Fruit fly (Drosophila melanogaster) Kc167 (cell line): ENCODE results near the gene AcCoAS.
A peak's percentile ranks its signal among the peaks of the same experiment; 100 is the strongest.

Experiments used
- Myc ChIP-seq: fragments of >200 bp; optimal IDR thresholded peaks from 2 replicates; lab custom pipeline; 2017; ENCODE audit warnings: missing external identifiers
- Sin3A ChIP-seq: fragments of >200 bp; optimal IDR thresholded peaks from 2 replicates; lab custom pipeline; 2018; ENCODE audit warnings: missing external identifiers
- h ChIP-seq: fragments of >200 bp; optimal IDR thresholded peaks from 3 replicates; lab custom pipeline; 2018; ENCODE audit warnings: missing external identifiers
- insv ChIP-seq: fragments of >200 bp; optimal IDR thresholded peaks from 3 replicates; lab custom pipeline; 2018; ENCODE audit warnings: missing external identifiers
- psq ChIP-seq: fragments of >200 bp; optimal IDR thresholded peaks from 2 replicates; lab custom pipeline; 2017; ENCODE audit warnings: missing external identifiers
- ttk ChIP-seq: sonication (Bioruptor generic); optimal IDR thresholded peaks from 2 replicates; lab custom pipeline; 2017; ENCODE audit warnings: missing external identifiers

The AcCoAS gene

dm6 chr3L:21283795-21284194 is 3.8 kb upstream of the AcCoAS start:
- TF ChIP-seq ttk (lab: Kevin White, UChicago) (no peak), Sin3A (lab: Kevin White, UChicago) (no peak), insv (lab: Kevin White, UChicago) (no peak), h (lab: Kevin White, UChicago) (no peak), Myc (lab: Kevin White, UChicago) (no peak), psq (lab: Kevin White, UChicago) (no peak)

dm6 chr3L:21282741-21283140 is 2.7 kb upstream of the AcCoAS start:
- no peak for TF ChIP-seq Myc (lab: Kevin White, UChicago)
- TF ChIP-seq Sin3A (lab: Kevin White, UChicago) = no peak
- no peak for TF ChIP-seq ttk (lab: Kevin White, UChicago)
- TF ChIP-seq psq (lab: Kevin White, UChicago) = no peak
- TF ChIP-seq h (lab: Kevin White, UChicago) = no peak
- TF ChIP-seq insv (lab: Kevin White, UChicago) = no peak

dm6 chr3L:21281706-21282105 is 1.7 kb upstream of the AcCoAS start:
- TF ChIP-seq psq (lab: Kevin White, UChicago) (no peak), ttk (lab: Kevin White, UChicago) (no peak), Myc (lab: Kevin White, UChicago) (no peak), Sin3A (lab: Kevin White, UChicago) (no peak), insv (lab: Kevin White, UChicago) (no peak), h (lab: Kevin White, UChicago) (no peak)

DNA sequence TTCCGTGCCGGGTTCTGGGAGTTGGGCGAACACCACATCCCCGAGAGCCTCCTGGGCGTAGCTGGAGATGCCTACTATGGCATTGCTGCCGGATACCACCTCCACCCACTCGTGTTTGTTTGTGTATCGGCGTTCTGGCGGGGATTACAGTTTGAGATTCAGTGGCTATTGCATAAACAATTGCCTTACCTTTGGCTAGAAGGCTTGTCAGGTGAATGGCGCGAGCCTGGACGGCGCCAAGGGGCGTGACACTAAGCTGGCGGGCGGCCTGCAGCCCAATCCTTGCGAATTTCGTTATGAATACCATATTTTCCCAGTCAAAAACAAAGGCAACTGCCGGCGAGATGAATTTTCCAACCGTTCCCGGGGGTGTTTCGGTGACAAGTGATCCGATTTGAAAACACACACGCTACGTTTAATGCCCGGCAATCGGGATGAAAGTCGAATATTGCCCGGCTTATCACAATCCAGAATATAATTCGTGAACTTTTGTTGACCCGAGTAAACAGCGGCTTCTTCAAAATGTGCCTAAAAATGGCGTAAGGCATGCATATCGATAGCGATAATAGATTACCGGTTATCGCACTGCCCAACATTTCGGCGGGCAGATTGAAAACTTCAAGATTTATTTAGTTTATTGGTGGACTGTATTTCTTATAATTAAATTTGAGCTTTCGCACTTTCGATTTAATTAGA is 1.1 kb upstream of the AcCoAS start, which contains the start of gene ppl:
TSS of gene ppl (minus strand) at position 511 of the 696 bp plus-strand sequence.
- TF ChIP-seq h (lab: Kevin White, UChicago) (no peak), insv (lab: Kevin White, UChicago) (no peak), Myc (lab: Kevin White, UChicago) (no peak), psq (lab: Kevin White, UChicago) (no peak), ttk (lab: Kevin White, UChicago) (no peak), Sin3A (lab: Kevin White, UChicago) (no peak)

- TF ChIP-seq Sin3A (lab: Kevin White, UChicago) (no peak), psq (lab: Kevin White, UChicago) (no peak), h (lab: Kevin White, UChicago) (no peak), Myc (lab: Kevin White, UChicago) (no peak), insv (lab: Kevin White, UChicago) (no peak), ttk (lab: Kevin White, UChicago) (no peak)
Observed at dm6 chr3L:21279168-21279567, 875 bp downstream of the AcCoAS start.

DNA sequence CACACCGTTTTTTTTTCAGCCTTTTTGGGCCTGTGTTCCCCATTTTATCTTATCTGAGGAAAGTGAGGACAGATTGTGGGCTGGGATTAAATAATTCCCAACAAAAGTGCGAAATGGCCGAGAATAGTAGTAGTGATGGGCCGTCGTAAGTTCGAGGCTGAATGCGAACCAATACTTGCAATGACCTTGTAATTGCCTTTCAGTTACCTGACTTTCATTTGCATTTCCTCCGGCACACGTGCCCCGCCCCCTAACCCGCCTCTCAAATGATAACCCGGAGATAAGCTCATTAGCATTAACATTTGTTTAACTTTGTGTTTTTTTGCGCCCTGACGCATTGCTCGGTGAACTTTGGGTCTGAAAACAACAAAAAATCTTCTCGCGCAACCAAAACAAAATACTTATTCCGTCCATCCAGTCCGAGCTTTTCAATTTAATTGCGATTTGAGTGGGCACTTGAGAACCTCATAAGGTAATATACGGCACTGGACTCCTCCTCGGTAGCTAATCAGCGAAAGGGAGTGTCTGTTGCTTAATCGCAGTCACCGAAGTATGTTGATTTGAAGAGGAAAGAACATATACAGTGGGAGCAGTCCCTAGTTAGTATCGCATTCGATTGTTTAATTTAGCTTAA is 2.0 kb downstream of the AcCoAS start:
- TF ChIP-seq ttk (lab: Kevin White, UChicago) (no peak), psq (lab: Kevin White, UChicago) (no peak), insv (lab: Kevin White, UChicago) (no peak), Sin3A (lab: Kevin White, UChicago) (no peak), Myc (lab: Kevin White, UChicago) (no peak), h (lab: Kevin White, UChicago) (no peak)

DNA sequence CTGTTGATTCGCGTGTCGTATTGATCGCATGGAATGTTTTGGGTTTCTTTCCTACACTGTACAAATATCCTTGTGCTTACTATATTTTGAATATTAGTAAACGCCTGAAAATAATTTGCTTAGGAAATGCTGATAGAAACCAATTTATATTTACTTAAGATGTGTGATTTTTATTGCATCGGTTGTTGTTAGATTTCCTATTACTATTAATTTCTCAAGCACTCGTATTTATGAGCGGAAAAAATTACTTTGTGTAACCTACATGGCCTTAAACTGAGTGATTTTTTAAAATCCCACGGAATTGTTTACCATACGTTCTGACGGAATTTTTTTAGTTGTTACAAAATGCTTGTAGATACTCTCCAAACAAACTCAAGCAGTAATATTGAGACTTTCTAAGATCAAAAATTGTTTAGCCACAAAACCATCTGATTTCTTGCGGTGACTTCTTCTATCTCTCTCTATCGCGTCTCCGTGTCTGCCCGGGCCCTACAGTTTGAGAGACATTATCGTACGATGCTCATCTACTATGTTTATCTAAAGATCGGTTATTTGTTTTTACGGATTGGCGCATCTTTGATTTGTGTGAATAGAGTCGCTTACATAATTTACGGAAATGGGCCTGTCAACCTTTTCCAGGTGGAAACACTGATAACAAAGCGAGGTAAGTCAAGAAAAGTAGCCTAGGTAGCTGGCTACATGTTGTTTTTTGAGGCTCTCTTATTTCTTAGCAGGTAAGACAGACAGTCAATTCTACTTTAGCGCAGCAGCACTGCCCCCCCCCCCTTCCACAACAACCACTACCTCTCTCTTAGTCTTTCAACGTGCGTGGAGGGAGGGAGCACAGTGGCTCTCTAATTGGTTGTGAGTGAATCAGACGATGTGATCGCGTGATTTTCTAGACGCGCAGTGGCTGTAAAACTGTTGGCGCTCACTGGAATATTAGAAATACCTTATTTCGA is 3.5 kb downstream of the AcCoAS start:
- TF ChIP-seq psq (lab: Kevin White, UChicago) = no peak
- no peak for TF ChIP-seq Sin3A (lab: Kevin White, UChicago)
- peak; percentile 45 for TF ChIP-seq ttk (lab: Kevin White, UChicago)
- TF ChIP-seq Myc (lab: Kevin White, UChicago) = no peak

DNA sequence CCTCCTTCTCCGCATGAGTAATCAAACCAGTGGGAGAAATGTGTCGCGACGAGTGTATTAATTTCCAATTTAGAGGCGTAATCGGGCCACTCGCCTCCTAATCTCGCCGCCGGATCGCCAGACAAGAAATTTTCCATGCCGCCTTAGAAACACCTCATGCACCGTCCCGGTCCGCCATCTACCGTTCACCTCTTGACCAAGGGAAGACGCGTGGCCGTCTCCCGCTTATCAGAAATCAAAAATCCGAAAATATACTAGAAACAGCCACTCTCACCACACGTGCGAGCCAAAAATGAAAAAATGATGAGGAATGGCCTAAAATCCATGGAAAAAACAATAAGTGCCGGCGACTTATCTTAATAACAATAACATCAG is 4.1 kb downstream of the AcCoAS start:
- TF ChIP-seq insv (lab: Kevin White, UChicago) = no peak
- TF ChIP-seq ttk (lab: Kevin White, UChicago) = no peak
- TF ChIP-seq psq (lab: Kevin White, UChicago) = no peak
- no peak for TF ChIP-seq Myc (lab: Kevin White, UChicago)
- TF ChIP-seq Sin3A (lab: Kevin White, UChicago) = no peak
- TF ChIP-seq h (lab: Kevin White, UChicago) = no peak

- TF ChIP-seq Myc (lab: Kevin White, UChicago) (no peak), insv (lab: Kevin White, UChicago) (no peak), psq (lab: Kevin White, UChicago) (no peak)
Observed at dm6 chr3L:21273504-21273903, 6.5 kb downstream of the AcCoAS start.

DNA sequence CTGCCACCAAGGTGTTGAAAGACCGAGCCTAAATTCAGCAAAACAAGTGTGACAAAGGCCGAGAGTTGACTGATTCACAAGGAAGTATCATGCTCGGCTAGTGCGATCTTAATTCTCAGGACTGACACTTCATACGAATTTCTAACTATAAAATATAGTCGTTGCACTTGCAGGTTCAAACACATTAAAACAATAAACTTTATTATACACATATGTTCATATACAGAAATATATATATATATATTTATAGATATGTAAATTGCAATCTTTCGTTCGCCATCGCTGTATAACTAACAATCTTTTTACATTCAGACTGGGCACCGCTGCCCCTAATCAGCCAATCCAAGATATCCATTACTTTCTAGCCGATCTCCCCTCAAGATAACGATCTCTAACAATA is 9.6 kb downstream of the AcCoAS start, which contains the start of gene CG9389:
TSS of gene CG9389 (minus strand) at position 101 of the 400 bp plus-strand sequence.
- TF ChIP-seq ttk (lab: Kevin White, UChicago) (no peak), h (lab: Kevin White, UChicago) (no peak), Sin3A (lab: Kevin White, UChicago) (no peak), psq (lab: Kevin White, UChicago) (no peak), insv (lab: Kevin White, UChicago) (no peak), Myc (lab: Kevin White, UChicago) (no peak)
